Fruit fly (Drosophila melanogaster): Measurements from ENCODE around the gene SH3PX1.

The SH3PX1 gene

DNA sequence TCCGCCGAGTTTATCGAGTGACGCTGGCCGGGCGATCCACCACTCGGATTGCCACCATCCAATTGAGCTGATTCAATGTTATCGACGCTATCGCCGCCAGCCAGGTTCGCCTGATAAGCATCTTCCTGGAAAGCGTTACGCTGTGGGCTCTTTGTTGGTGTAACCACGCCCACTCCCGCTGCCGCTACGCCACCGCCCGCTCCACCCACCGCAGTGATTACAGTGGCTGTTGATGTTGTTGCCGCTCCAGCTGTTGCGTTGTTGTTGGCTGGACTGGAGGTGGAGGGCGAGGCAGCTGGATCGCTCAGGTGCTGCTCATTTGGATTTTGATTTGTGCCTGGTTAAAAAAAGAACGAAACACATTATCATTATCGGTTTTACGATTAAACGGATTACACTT, 42.3 kb downstream of the SH3PX1 start (continued):
- no peak for TF ChIP-seq Lim3 (GFP tag; IDR thresholded peaks at IDR 0.05)
- no peak for TF ChIP-seq CG4404 (GFP tag; IDR thresholded peaks at IDR 0.05)
- no peak for TF ChIP-seq CG2120 (GFP tag; optimal IDR thresholded peaks at IDR 0.05)

Measured in whole organism, embryonic.